Fruit fly (Drosophila melanogaster) Kc167 (cell line): Measurements from ENCODE around the gene RpL14.

ENCODE experiments used
- h ChIP-seq: fragments of >200 bp; optimal IDR thresholded peaks from 3 replicates; lab custom pipeline; 2018; ENCODE audit warnings: missing external identifiers
- insv ChIP-seq: fragments of >200 bp; optimal IDR thresholded peaks from 3 replicates; lab custom pipeline; 2018; ENCODE audit warnings: missing external identifiers

- TF ChIP-seq insv (lab: Kevin White, UChicago) (no peak), h (lab: Kevin White, UChicago) (no peak)
These were observed 16.1 kb downstream of the RpL14 start, which contains the start of gene S-Lap1 for dm6 chr3L:8616935-8617334.
